Worm (Caenorhabditis elegans) whole organism, young adult: ENCODE measurements around the gene ser-2.

Source experiments
- B0019.2 ChIP-seq: fragments of 200-800 bp; sonication (Bioruptor generic); conservative IDR thresholded peaks from 2 replicates; pipeline ENCODE4 v1.3.6; 2022; ENCODE audit warnings: missing genetic modification reagents, missing genetic modification characterization, missing compliant biosample characterization
- B0035.1 ChIP-seq: sonication (generic microtip); optimal IDR thresholded peaks from 2 replicates; lab custom pipeline; 2016; ENCODE audit warnings: missing genetic modification characterization, mild to moderate bottlenecking, missing compliant biosample characterization, missing genotype, missing genetic modification reagents
- B0261.1 ChIP-seq: sonication (generic microtip); optimal IDR thresholded peaks from 2 replicates; lab custom pipeline; 2016; ENCODE audit warnings: mild to moderate bottlenecking, missing genetic modification characterization, moderate library complexity, missing compliant biosample characterization
- D2030.7 ChIP-seq: fragments of 200-800 bp; sonication (Bioruptor generic); IDR thresholded peaks from 2 replicates; pipeline ENCODE4 v1.3.6; 2022; ENCODE audit warnings: missing genetic modification reagents, missing genetic modification characterization, missing compliant biosample characterization
- K12H6.12 ChIP-seq: fragments of 200-800 bp; sonication (Bioruptor generic); optimal IDR thresholded peaks from 2 replicates; lab custom pipeline; 2018; ENCODE audit warnings: mild to moderate bottlenecking, missing genetic modification characterization, missing compliant biosample characterization
- Y67H2A.10 ChIP-seq: fragments of 200-800 bp; sonication (Bioruptor generic); conservative IDR thresholded peaks from 2 replicates; pipeline ENCODE4 v1.3.6; 2022; ENCODE audit warnings: missing genetic modification reagents, missing genetic modification characterization, missing compliant biosample characterization
- Y95B8A.8 ChIP-seq: fragments of 200-800 bp; sonication (Bioruptor generic); IDR thresholded peaks from 2 replicates; pipeline ENCODE4 v1.3.6; 2022; ENCODE audit warnings: missing genetic modification reagents, missing genetic modification characterization, missing compliant biosample characterization
- ZK185.1 ChIP-seq: sonication (generic microtip); optimal IDR thresholded peaks from 2 replicates; lab custom pipeline; 2016; ENCODE audit warnings: mild to moderate bottlenecking, missing genetic modification characterization, missing compliant biosample characterization; ENCODE audit not compliant: poor library complexity, severe bottlenecking
- athp-1 ChIP-seq: sonication (generic microtip); optimal IDR thresholded peaks from 2 replicates; lab custom pipeline; 2017; ENCODE audit warnings: mild to moderate bottlenecking, missing genetic modification characterization, missing compliant biosample characterization
- ceh-100 ChIP-seq: fragments of 200-800 bp; sonication (Bioruptor generic); IDR thresholded peaks from 2 replicates; pipeline ENCODE4 v1.3.6; 2022; ENCODE audit warnings: missing genetic modification reagents, missing genetic modification characterization, missing compliant biosample characterization
- ceh-58 ChIP-seq: fragments of 200-800 bp; sonication (Bioruptor generic); IDR thresholded peaks from 2 replicates; pipeline ENCODE4 v1.3.6; 2022; ENCODE audit warnings: missing genetic modification characterization, missing compliant biosample characterization
- die-1 ChIP-seq: sonication (generic microtip); optimal IDR thresholded peaks from 2 replicates; lab custom pipeline; 2016; ENCODE audit warnings: missing genotype, mild to moderate bottlenecking, missing genetic modification characterization, missing compliant biosample characterization
- egl-18 ChIP-seq: fragments of 200-800 bp; sonication (Bioruptor generic); IDR thresholded peaks from 2 replicates; pipeline ENCODE4 v1.3.6; 2022; ENCODE audit warnings: missing genetic modification reagents, missing genetic modification characterization, missing compliant biosample characterization
- egl-44 ChIP-seq: fragments of 200-800 bp; sonication (Bioruptor generic); IDR thresholded peaks from 2 replicates; pipeline ENCODE4 v1.3.6; 2022; ENCODE audit warnings: missing genetic modification reagents, missing genetic modification characterization, missing compliant biosample characterization
- him-1 ChIP-seq: sonication (generic microtip); optimal IDR thresholded peaks from 2 replicates; lab custom pipeline; 2016; ENCODE audit warnings: missing genotype, missing genetic modification reagents, missing genetic modification characterization, missing compliant biosample characterization
- hmg-1.2 ChIP-seq: fragments of 200-800 bp; sonication (Bioruptor generic); IDR thresholded peaks from 2 replicates; pipeline ENCODE4 v1.3.6; 2022; ENCODE audit warnings: missing genetic modification reagents, missing genetic modification characterization, missing compliant biosample characterization
- hmg-20 ChIP-seq: fragments of 200-800 bp; sonication (Bioruptor generic); IDR thresholded peaks from 2 replicates; pipeline ENCODE4 v1.3.6; 2022; ENCODE audit warnings: missing genetic modification reagents, missing genetic modification characterization, missing compliant biosample characterization
- hsf-1 ChIP-seq: fragments of 200-800 bp; sonication (Bioruptor generic); IDR thresholded peaks from 2 replicates; pipeline ENCODE4 v1.3.6; 2022; ENCODE audit warnings: missing genetic modification reagents, missing genetic modification characterization, missing compliant biosample characterization
- lin-26 ChIP-seq: fragments of 200-800 bp; sonication (Bioruptor generic); IDR thresholded peaks from 2 replicates; pipeline ENCODE4 v1.3.6; 2022; ENCODE audit warnings: missing genetic modification reagents, missing genetic modification characterization, missing compliant biosample characterization
- lin-40 ChIP-seq: sonication (generic microtip); optimal IDR thresholded peaks from 2 replicates; lab custom pipeline; 2016; ENCODE audit warnings: missing genetic modification characterization, mild to moderate bottlenecking, missing compliant biosample characterization, missing genotype, missing genetic modification reagents
- lir-1 ChIP-seq: fragments of 200-800 bp; sonication (Bioruptor generic); conservative IDR thresholded peaks from 2 replicates; pipeline ENCODE4 v1.3.6; 2022; ENCODE audit warnings: missing genetic modification reagents, missing genetic modification characterization, missing compliant biosample characterization
- madf-6 ChIP-seq: fragments of 200-800 bp; sonication (Bioruptor generic); IDR thresholded peaks from 2 replicates; pipeline ENCODE4 v1.3.6; 2022; ENCODE audit warnings: missing genetic modification reagents, missing genetic modification characterization, missing compliant biosample characterization
- mcd-1 ChIP-seq: fragments of 200-800 bp; sonication (Bioruptor generic); IDR thresholded peaks from 2 replicates; pipeline ENCODE4 v1.3.6; 2022; ENCODE audit warnings: missing genetic modification reagents, missing genetic modification characterization, missing compliant biosample characterization
- nhr-179 ChIP-seq: sonication (generic microtip); optimal IDR thresholded peaks from 2 replicates; lab custom pipeline; 2016; ENCODE audit warnings: mild to moderate bottlenecking, missing genetic modification characterization, missing compliant biosample characterization
- pbrm-1 ChIP-seq: fragments of 200-800 bp; sonication (Bioruptor generic); IDR thresholded peaks from 2 replicates; pipeline ENCODE4 v1.3.6; 2022; ENCODE audit warnings: missing genetic modification reagents, missing genetic modification characterization, missing compliant biosample characterization
- rcor-1 ChIP-seq: fragments of 200-800 bp; sonication (Bioruptor generic); IDR thresholded peaks from 2 replicates; pipeline ENCODE4 v1.3.6; 2022; ENCODE audit warnings: missing genetic modification reagents, missing genetic modification characterization, missing compliant biosample characterization
- rec-8 ChIP-seq, 2 experiments: sonication (generic microtip); optimal IDR thresholded peaks; 2 replicates each; lab custom pipeline; 2016; ENCODE audit warnings: mild to moderate bottlenecking in 2 of 2, missing genetic modification characterization in 2 of 2, missing genetic modification reagents in 2 of 2, missing genotype in 2 of 2, missing biosample characterization in 1 of 2, missing compliant biosample characterization in 1 of 2, moderate library complexity in 1 of 2
- repo-1 ChIP-seq: sonication (generic microtip); optimal IDR thresholded peaks from 2 replicates; lab custom pipeline; 2017; ENCODE audit warnings: mild to moderate bottlenecking, missing genetic modification characterization, missing compliant biosample characterization
- rpc-1 ChIP-seq, 2 experiments: fragments of 150-350 bp in 1 of 2; sonication (generic microtip) in 1 of 2; optimal IDR thresholded peaks; 2 replicates each; lab custom pipeline; 2014 to 2018; ENCODE audit warnings: missing biosample characterization in 1 of 2, missing genetic modification characterization in 1 of 2, missing genetic modification reagents in 1 of 2, missing genotype in 1 of 2
- snpc-1.1 ChIP-seq: sonication (generic microtip); optimal IDR thresholded peaks from 2 replicates; lab custom pipeline; 2017; ENCODE audit warnings: missing genetic modification characterization, mild to moderate bottlenecking, missing compliant biosample characterization, antibody characterized with exemption, moderate library complexity, missing genotype, missing genetic modification reagents; ENCODE audit not compliant: insufficient read depth
- snpc-1.3 ChIP-seq: sonication (generic microtip); optimal IDR thresholded peaks from 2 replicates; lab custom pipeline; 2017; ENCODE audit warnings: missing genetic modification characterization, mild to moderate bottlenecking, missing compliant biosample characterization, antibody characterized with exemption, moderate library complexity, missing genotype, missing genetic modification reagents; ENCODE audit not compliant: insufficient read depth
- snpc-3.4 ChIP-seq: sonication (generic microtip); optimal IDR thresholded peaks from 2 replicates; lab custom pipeline; 2017; ENCODE audit warnings: missing genetic modification characterization, mild to moderate bottlenecking, missing compliant biosample characterization, antibody characterized with exemption, moderate library complexity, missing genotype, missing genetic modification reagents
- snpc-4 ChIP-seq, 5 experiments: fragments of 150-350 bp in 1 of 5; sonication (generic microtip) in 4 of 5; optimal IDR thresholded peaks; 2 replicates each; lab custom pipeline; 2014 to 2018; ENCODE audit warnings: missing genetic modification characterization in 5 of 5, missing biosample characterization in 3 of 5, antibody characterized with exemption in 2 of 5, mild to moderate bottlenecking in 2 of 5, missing compliant biosample characterization in 2 of 5, missing genotype in 2 of 5, moderate library complexity in 2 of 5, missing genetic modification reagents in 1 of 5
- tbp1 ChIP-seq: fragments of 200-800 bp; sonication (Bioruptor generic); optimal IDR thresholded peaks from 2 replicates; lab custom pipeline; 2018; ENCODE audit warnings: mild to moderate bottlenecking, missing genetic modification characterization, missing compliant biosample characterization
- unc-62 ChIP-seq: fragments of 150-350 bp; optimal IDR thresholded peaks from 2 replicates; lab custom pipeline; 2014; ENCODE audit warnings: missing biosample characterization, missing genetic modification reagents, missing genetic modification characterization
- ztf-25 ChIP-seq: fragments of 200-800 bp; sonication (Bioruptor generic); IDR thresholded peaks from 2 replicates; pipeline ENCODE4 v1.3.6; 2022; ENCODE audit warnings: missing genetic modification reagents, missing genetic modification characterization, missing compliant biosample characterization
- ztf-28 ChIP-seq: fragments of 200-800 bp; sonication (Bioruptor generic); IDR thresholded peaks from 2 replicates; pipeline ENCODE4 v1.3.6; 2022; ENCODE audit warnings: missing genetic modification reagents, missing genetic modification characterization, missing compliant biosample characterization

The ser-2 gene

DNA sequence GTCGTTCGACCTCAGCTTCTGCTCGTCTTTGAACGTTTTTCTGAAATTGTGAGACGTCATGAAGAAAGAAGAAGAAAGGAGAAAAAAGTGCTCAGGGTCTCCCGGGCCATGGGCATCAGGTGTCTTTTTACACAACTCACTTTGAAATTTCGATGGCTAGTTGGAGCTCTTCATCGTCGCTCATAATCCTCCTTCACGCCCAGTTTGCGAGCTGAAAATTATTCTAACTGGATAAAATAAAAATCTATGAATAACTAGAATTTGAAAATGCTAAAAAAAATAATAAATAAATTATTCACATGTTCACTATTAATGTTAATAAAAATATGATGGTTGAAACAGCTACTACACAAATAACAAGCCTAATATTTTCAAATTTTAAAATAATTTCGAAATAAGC is 56.6 kb downstream of the ser-2 start, which contains the start of gene piki-1:
Gene piki-1, minus strand, starts transcription at position 218 of the 400 bp plus-strand sequence.
- TF ChIP-seq egl-44 (GFP tag; lab: Robert Waterston, UW) (no peak), ztf-25 (GFP tag; lab: Robert Waterston, UW) (no peak), rcor-1 (GFP tag; lab: Robert Waterston, UW) (no peak), B0035.1 (tag; lab: Kevin White, UChicago) (no peak), unc-62 (GFP tag; lab: Kevin White, UChicago) (no peak), mcd-1 (GFP tag; lab: Robert Waterston, UW) (no peak), athp-1 (tag; lab: Kevin White, UChicago) (no peak), D2030.7 (GFP tag; lab: Robert Waterston, UW) (no peak), hsf-1 (GFP tag; lab: Robert Waterston, UW) (no peak), rpc-1 (optimal IDR thresholded peaks at IDR 0.05; lab: Kevin White, UChicago) (no peak), rpc-1 (tag; optimal IDR thresholded peaks at IDR 0.05; lab: Kevin White, UChicago) (no peak), madf-6 (GFP tag; lab: Robert Waterston, UW) (no peak), egl-18 (GFP tag; lab: Robert Waterston, UW) (no peak), K12H6.12 (tag; lab: Kevin White, UChicago) (no peak), ceh-100 (no peak)

DNA sequence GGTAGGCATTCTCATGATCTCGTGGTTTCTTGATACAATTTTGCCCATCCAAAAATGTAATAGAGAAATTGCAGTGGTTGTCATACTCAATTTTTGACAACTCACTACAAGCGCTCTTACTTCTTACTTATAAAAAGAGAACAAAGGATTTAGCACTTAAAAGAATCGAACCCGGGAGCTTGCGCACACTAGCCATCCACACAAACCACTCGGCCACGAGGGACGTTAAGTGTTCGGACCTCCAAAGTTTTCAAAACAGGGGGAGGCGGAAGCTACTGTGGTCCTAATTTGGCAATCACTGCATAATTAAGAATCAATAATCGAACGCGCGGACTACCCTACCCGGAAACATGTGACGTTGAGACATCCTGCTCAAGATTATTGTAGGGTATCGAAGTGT is 60.0 kb downstream of the ser-2 start:
- no peak for TF ChIP-seq repo-1 (tag; lab: Kevin White, UChicago)
- TF ChIP-seq B0261.1 (tag; lab: Kevin White, UChicago) = peak; percentile 73
- peak; percentile 66; the same call in 1 of the 2 replicates for TF ChIP-seq D2030.7 (GFP tag; lab: Robert Waterston, UW)
- peak; percentile 64 for TF ChIP-seq hmg-1.2 (GFP tag; lab: Robert Waterston, UW)
- TF ChIP-seq lin-26 (GFP tag; lab: Robert Waterston, UW) = peak; percentile 66
- TF ChIP-seq pbrm-1 (GFP tag; lab: Robert Waterston, UW) = peak; percentile 68
- 0 out of 2 replicates have a peak, but pooled peaks have one; percentile 37 for TF ChIP-seq hmg-20 (GFP tag; lab: Robert Waterston, UW)
- peak; percentile 65 for TF ChIP-seq rpc-1 (optimal IDR thresholded peaks at IDR 0.05; lab: Kevin White, UChicago)
- peak; percentile 93 for TF ChIP-seq rpc-1 (tag; optimal IDR thresholded peaks at IDR 0.05; lab: Kevin White, UChicago)
- TF ChIP-seq lin-40 = no peak
- TF ChIP-seq ztf-25 (GFP tag; lab: Robert Waterston, UW) = peak; percentile 48; the same call in 1 of the 2 replicates
- peak; percentile 54 for TF ChIP-seq snpc-4 (GFP tag; optimal IDR thresholded peaks at IDR 0.05; lab: Kevin White, UChicago)
- TF ChIP-seq snpc-4 (tag; optimal IDR thresholded peaks at IDR 0.05; lab: Kevin White, UChicago) = peak in 1 of 4 experiments; percentile 66
- no peak for TF ChIP-seq lir-1 (GFP tag; lab: Robert Waterston, UW)
- peak; percentile 33; the same call in 1 of the 2 replicates for TF ChIP-seq B0019.2 (GFP tag; lab: Robert Waterston, UW)
- TF ChIP-seq rec-8 (tag; optimal IDR thresholded peaks at IDR 0.05; lab: Kevin White, UChicago) = peak in 1 of 2 experiments; percentile 24
- 0 out of 2 replicates have a peak, but pooled peaks have one; percentile 37 for TF ChIP-seq Y95B8A.8 (GFP tag; lab: Robert Waterston, UW)
- TF ChIP-seq ceh-58 = no peak
- TF ChIP-seq tbp1 (GFP tag; lab: Kevin White, UChicago) = peak; percentile 87
- TF ChIP-seq snpc-1.1 (tag; lab: Kevin White, UChicago) = peak; percentile 41
- no peak for TF ChIP-seq ZK185.1 (tag; lab: Kevin White, UChicago)
- no peak for TF ChIP-seq ztf-28 (GFP tag; lab: Robert Waterston, UW)
- TF ChIP-seq mcd-1 (GFP tag; lab: Robert Waterston, UW) = no peak
- TF ChIP-seq Y67H2A.10 (GFP tag; lab: Robert Waterston, UW) = no peak
- no peak for TF ChIP-seq nhr-179 (tag; lab: Kevin White, UChicago)
- TF ChIP-seq him-1 = peak; percentile 86
- TF ChIP-seq die-1 (tag; lab: Kevin White, UChicago) = peak; percentile 47
- TF ChIP-seq snpc-1.3 (tag; lab: Kevin White, UChicago) = peak; percentile 17
- peak; percentile 15; the same call in 1 of the 2 replicates for TF ChIP-seq madf-6 (GFP tag; lab: Robert Waterston, UW)
- TF ChIP-seq snpc-3.4 (tag; lab: Kevin White, UChicago) = peak; percentile 71
